Worm (Caenorhabditis elegans): Measurements from ENCODE around the gene prp-19.

The prp-19 gene

DNA sequence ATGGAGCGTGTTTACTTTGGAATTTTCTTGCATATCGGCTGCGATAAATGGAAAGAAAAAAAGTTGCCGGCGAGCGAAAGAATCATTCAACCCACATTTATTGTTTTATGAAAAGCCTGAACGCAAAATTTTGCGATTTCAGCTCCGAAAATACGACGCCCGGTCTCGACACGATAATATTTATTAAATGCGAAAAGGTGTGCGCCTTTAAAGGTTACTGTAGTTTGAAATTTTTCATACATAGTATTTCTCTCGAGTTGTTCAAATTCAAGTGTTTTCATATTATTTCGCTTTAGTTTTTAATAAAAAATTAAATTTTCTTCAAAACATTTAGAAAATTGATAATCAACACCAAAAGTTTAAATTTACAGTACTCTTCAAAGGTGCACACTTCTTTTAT lies 37.1 kb upstream of the prp-19 start, which contains the start of gene syx-16:
Gene syx-16 (minus strand): TSS at position 118 of the 400 bp plus-strand sequence.
- TF ChIP-seq ttx-3 (tag; optimal IDR thresholded peaks at IDR 0.05): no peak
- no peak for TF ChIP-seq ceh-18 (tag; optimal IDR thresholded peaks at IDR 0.05)
- TF ChIP-seq fkh-6 (tag; optimal IDR thresholded peaks at IDR 0.05): no peak
- no peak for TF ChIP-seq unc-86 (tag; optimal IDR thresholded peaks at IDR 0.05)
- TF ChIP-seq ceh-31 (tag; optimal IDR thresholded peaks at IDR 0.05): no peak
- TF ChIP-seq ref-2 (tag; optimal IDR thresholded peaks at IDR 0.05): no peak
- no peak for TF ChIP-seq ets-4 (tag; optimal IDR thresholded peaks at IDR 0.05)
- no peak for TF ChIP-seq unc-42 (tag; optimal IDR thresholded peaks at IDR 0.05)
- no peak for TF ChIP-seq pat-9 (tag; optimal IDR thresholded peaks at IDR 0.05)

- no peak for TF ChIP-seq gmeb-2 (tag; optimal IDR thresholded peaks at IDR 0.05)
- peak; percentile 7 for TF ChIP-seq C38D4.7 (GFP tag; optimal IDR thresholded peaks at IDR 0.05)
These were observed 35.1 kb upstream of the prp-19 start, which contains the start of gene morc-1 for ce11 chrIII:5206861-5207414. TSS of gene morc-1 (minus strand) at chrIII:5206911.

ce11 chrIII:5203310-5203709 lies 31.5 kb upstream of the prp-19 start:
- TF ChIP-seq pqm-1 (tag; optimal IDR thresholded peaks at IDR 0.05) (no peak), ceh-31 (tag; optimal IDR thresholded peaks at IDR 0.05) (no peak), ceh-18 (tag; optimal IDR thresholded peaks at IDR 0.05) (no peak), che-1 (tag; optimal IDR thresholded peaks at IDR 0.05) (no peak), pag-3 (tag; optimal IDR thresholded peaks at IDR 0.05; ENCODE audit: borderline replicate concordance) (no peak), eyg-1 (tag; optimal IDR thresholded peaks at IDR 0.05) (no peak), ttx-3 (tag; optimal IDR thresholded peaks at IDR 0.05) (no peak), pha-4 (tag; optimal IDR thresholded peaks at IDR 0.05) (no peak), ceh-45 (GFP tag; IDR thresholded peaks at IDR 0.05) (no peak)

ce11 chrIII:5202641-5203040 lies 30.8 kb upstream of the prp-19 start:
- TF ChIP-seq pag-3 (tag; optimal IDR thresholded peaks at IDR 0.05; ENCODE audit: borderline replicate concordance) (no peak), ets-4 (tag; optimal IDR thresholded peaks at IDR 0.05) (peak; percentile 34), elt-2 (tag; optimal IDR thresholded peaks at IDR 0.05) (peak; percentile 5), nfya-1 (tag; optimal IDR thresholded peaks at IDR 0.05) (peak; percentile 66), F13H6.1 (tag; optimal IDR thresholded peaks at IDR 0.05) (no peak), ceh-18 (tag; optimal IDR thresholded peaks at IDR 0.05) (peak; percentile 20)

- TF ChIP-seq zip-5 (tag; optimal IDR thresholded peaks at IDR 0.05): no peak
- peak; percentile 47 for TF ChIP-seq elt-2 (tag; optimal IDR thresholded peaks at IDR 0.05)
- no peak for TF ChIP-seq madf-2 (tag; optimal IDR thresholded peaks at IDR 0.05)
These were observed 29.4 kb upstream of the prp-19 start for ce11 chrIII:5201267-5201666.

DNA sequence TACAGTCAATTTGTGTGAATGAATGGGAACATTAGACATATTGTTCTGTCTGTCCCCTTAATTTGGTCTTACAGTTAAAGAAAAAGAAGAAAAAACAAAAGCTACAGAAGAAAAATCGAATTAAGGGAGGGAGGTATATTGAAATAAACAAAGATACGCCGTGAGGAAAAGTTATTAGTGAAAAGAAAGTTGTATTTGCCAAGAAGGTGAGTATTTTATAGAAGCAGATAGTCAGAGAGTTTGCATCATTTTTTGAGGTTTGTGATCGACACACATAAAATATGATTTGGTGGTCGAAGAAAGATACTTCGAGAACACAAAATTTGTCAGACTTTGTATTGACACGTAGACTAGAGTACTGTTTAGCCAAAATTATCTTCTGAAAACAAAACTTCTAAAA lies 28.5 kb upstream of the prp-19 start:
- TF ChIP-seq ahr-1 (tag; optimal IDR thresholded peaks at IDR 0.05): no peak
- no peak for TF ChIP-seq syd-9 (tag; optimal IDR thresholded peaks at IDR 0.05)
- TF ChIP-seq pqm-1 (tag; optimal IDR thresholded peaks at IDR 0.05): no peak
- TF ChIP-seq hlh-15 (tag; optimal IDR thresholded peaks at IDR 0.05): no peak
- TF ChIP-seq unc-42 (tag; optimal IDR thresholded peaks at IDR 0.05): no peak
- no peak for TF ChIP-seq elt-2 (tag; optimal IDR thresholded peaks at IDR 0.05)
- TF ChIP-seq T23F11.4 (GFP tag; optimal IDR thresholded peaks at IDR 0.05): no peak
- TF ChIP-seq nfya-1 (tag; optimal IDR thresholded peaks at IDR 0.05): no peak
- TF ChIP-seq pha-2 (tag; optimal IDR thresholded peaks at IDR 0.05): no peak
- TF ChIP-seq lin-11 (tag; optimal IDR thresholded peaks at IDR 0.05): no peak

DNA sequence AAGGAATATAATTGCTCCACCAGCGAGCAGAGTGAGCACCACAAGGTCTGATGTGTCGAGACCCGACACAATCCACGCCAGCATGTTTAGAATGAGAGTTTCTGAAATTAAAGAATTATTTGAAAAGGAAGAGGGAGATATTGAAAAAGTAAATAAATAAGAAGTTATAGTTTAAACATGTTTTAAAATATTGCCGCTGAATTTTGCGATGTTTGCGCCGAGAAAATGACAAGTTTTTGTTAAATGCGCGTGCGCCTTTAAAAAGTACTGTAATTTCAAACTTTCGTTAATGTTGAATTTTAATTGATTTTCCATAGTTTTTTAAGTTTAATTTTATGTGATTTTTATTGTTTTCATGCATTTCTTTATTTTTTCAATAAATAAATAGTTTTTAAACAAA lies 27.7 kb upstream of the prp-19 start, which contains the start of gene emb-8:
Gene emb-8 (minus strand): TSS at position 101 of the 400 bp plus-strand sequence.
- TF ChIP-seq ceh-14 (tag; optimal IDR thresholded peaks at IDR 0.05) (no peak), nhr-232 (tag; optimal IDR thresholded peaks at IDR 0.05) (no peak), tbx-2 (tag; optimal IDR thresholded peaks at IDR 0.05) (no peak), ceh-48 (tag; optimal IDR thresholded peaks at IDR 0.05) (no peak), pat-9 (tag; optimal IDR thresholded peaks at IDR 0.05) (no peak), nfya-1 (tag; optimal IDR thresholded peaks at IDR 0.05) (no peak), ceh-19 (GFP tag; optimal IDR thresholded peaks at IDR 0.05) (no peak), ceh-18 (tag; optimal IDR thresholded peaks at IDR 0.05) (no peak), pqm-1 (tag; optimal IDR thresholded peaks at IDR 0.05) (no peak), lin-11 (tag; optimal IDR thresholded peaks at IDR 0.05) (no peak), fkh-10 (GFP tag; optimal IDR thresholded peaks at IDR 0.05) (no peak), unc-42 (tag; optimal IDR thresholded peaks at IDR 0.05) (no peak), rnt-1 (tag; optimal IDR thresholded peaks at IDR 0.05) (no peak), ceh-30 (tag; optimal IDR thresholded peaks at IDR 0.05) (no peak), ceh-31 (tag; optimal IDR thresholded peaks at IDR 0.05) (no peak), dmd-4 (tag; optimal IDR thresholded peaks at IDR 0.05; ENCODE audit: borderline replicate concordance) (no peak), elt-2 (tag; optimal IDR thresholded peaks at IDR 0.05) (no peak), ama-1 (optimal IDR thresholded peaks at IDR 0.05) (no peak), ref-2 (tag; optimal IDR thresholded peaks at IDR 0.05) (no peak)

Measured in whole organism, late embryonic.